Worm (Caenorhabditis elegans) whole organism, L4 larva: ENCODE data around the gene F48E3.2.

Source experiments
- hmg-1.1 ChIP-seq: fragments of 200-800 bp; sonication (Bioruptor generic); IDR thresholded peaks from 2 replicates; pipeline ENCODE4 v1.3.6; 2022; ENCODE audit warnings: missing genetic modification reagents, missing genetic modification characterization, missing compliant biosample characterization

Gene F48E3.2

ce11 chrX:7442477-7442876 is 50.4 kb downstream of the F48E3.2 start, which contains the start of gene acl-12:
Gene acl-12, minus strand, starts transcription at chrX:7442577.
- no peak for TF ChIP-seq hmg-1.1 (GFP tag; lab: Robert Waterston, UW)
